Worm (Caenorhabditis elegans): ENCODE results near the gene C16D2.3.

- no peak for TF ChIP-seq skn-1 (tag; optimal IDR thresholded peaks at IDR 0.05)
- no peak for TF ChIP-seq lim-7 (GFP tag; IDR thresholded peaks at IDR 0.05)
- no peak for TF ChIP-seq nhr-10 (tag; optimal IDR thresholded peaks at IDR 0.05)
- no peak for TF ChIP-seq ztf-7 (tag; optimal IDR thresholded peaks at IDR 0.05)
- TF ChIP-seq mxl-2 (GFP tag; conservative IDR thresholded peaks at IDR 0.05): no peak
Observed at ce11 chrII:9160197-9160806, 22.4 kb downstream of the C16D2.3 start.
